Fruit fly (Drosophila melanogaster) S2 (cell line): Measurements from ENCODE around the gene CG9630.

Experiments
- CG8478 ChIP-seq: fragments of >200 bp; optimal IDR thresholded peaks from 2 replicates; lab custom pipeline; 2018
- CTCF ChIP-seq, 2 experiments: fragments of >200 bp; optimal IDR thresholded peaks; 2 replicates each; lab custom pipeline; 2018

Gene CG9630

dm6 chr3R:8219891-8220290, 49.8 kb downstream of the CG9630 start, which contains the start of gene CG18249:
Gene CG18249 (plus strand): TSS chr3R:8220146.
- TF ChIP-seq CG8478 (lab: Kevin White, UChicago) (no peak), CTCF (optimal IDR thresholded peaks at IDR 0.05; lab: Kevin White, UChicago) (no peak)
